Fruit fly (Drosophila melanogaster) whole organism, embryonic: Measurements from ENCODE around the gene Grip128.

Source experiments
- ATbp ChIP-seq: fragments of 200-800 bp; sonication (Bioruptor generic); optimal IDR thresholded peaks from 2 replicates; lab custom pipeline; 2017; ENCODE audit warnings: missing biosample characterization, mild to moderate bottlenecking, missing genetic modification characterization, missing genetic modification reagents
- BtbVII ChIP-seq: fragments of 200-800 bp; sonication (Bioruptor generic); optimal IDR thresholded peaks from 3 replicates; lab custom pipeline; 2017; ENCODE audit warnings: missing biosample characterization, mild to moderate bottlenecking, missing genetic modification characterization
- Bteb2 ChIP-seq: fragments of 200-800 bp; sonication (Bioruptor generic); optimal IDR thresholded peaks from 2 replicates; lab custom pipeline; 2016; ENCODE audit warnings: missing biosample characterization, missing genetic modification characterization
- CG1024 ChIP-seq: fragments of 200-800 bp; sonication (Bioruptor generic); IDR thresholded peaks from 2 replicates; pipeline ENCODE4 v1.3.6; 2022; ENCODE audit warnings: missing biosample characterization, missing genetic modification characterization
- CG10462 ChIP-seq: fragments of 200-800 bp; sonication (Bioruptor generic); optimal IDR thresholded peaks from 2 replicates; lab custom pipeline; 2016; ENCODE audit warnings: missing biosample characterization, missing genetic modification characterization
- CG11695 ChIP-seq: fragments of 200-800 bp; sonication (Bioruptor generic); IDR thresholded peaks from 3 replicates; pipeline ENCODE4 v1.3.6; 2022; ENCODE audit warnings: missing biosample characterization, missing genetic modification characterization
- CG12155 ChIP-seq: fragments of 200-800 bp; sonication (Bioruptor generic); optimal IDR thresholded peaks from 3 replicates; lab custom pipeline; 2016; ENCODE audit warnings: missing biosample characterization, missing genetic modification characterization
- CG12744 ChIP-seq: fragments of 200-800 bp; sonication (Bioruptor generic); optimal IDR thresholded peaks from 2 replicates; lab custom pipeline; 2016; ENCODE audit warnings: missing biosample characterization, missing genetic modification characterization
- CG15073 ChIP-seq: fragments of 200-800 bp; sonication (Bioruptor generic); optimal IDR thresholded peaks from 2 replicates; lab custom pipeline; 2016; ENCODE audit warnings: missing biosample characterization, missing genetic modification characterization
- CG15269 ChIP-seq: fragments of 200-800 bp; sonication (Bioruptor generic); optimal IDR thresholded peaks from 2 replicates; lab custom pipeline; 2018; ENCODE audit warnings: missing biosample characterization, mild to moderate bottlenecking, missing genetic modification characterization, moderate library complexity
- CG16779 ChIP-seq: fragments of 200-800 bp; sonication (Bioruptor generic); IDR thresholded peaks from 2 replicates; pipeline ENCODE4 v1.3.6; 2022; ENCODE audit warnings: missing biosample characterization, missing genetic modification characterization
- CG16813 ChIP-seq: fragments of 200-800 bp; sonication (Bioruptor generic); IDR thresholded peaks from 3 replicates; pipeline ENCODE4 v1.3.6; 2022; ENCODE audit warnings: missing biosample characterization, missing genetic modification characterization; ENCODE audit not compliant: partially characterized antibody
- CG17186 ChIP-seq: fragments of 200-800 bp; sonication (Bioruptor generic); optimal IDR thresholded peaks from 3 replicates; lab custom pipeline; 2017; ENCODE audit warnings: missing biosample characterization, missing genetic modification reagents, missing genetic modification characterization
- CG2120 ChIP-seq: fragments of 200-800 bp; sonication (Bioruptor generic); optimal IDR thresholded peaks from 3 replicates; lab custom pipeline; 2016; ENCODE audit warnings: missing biosample characterization, missing genetic modification characterization
- CG2199 ChIP-seq: fragments of 200-800 bp; sonication (Bioruptor generic); IDR thresholded peaks from 3 replicates; pipeline ENCODE4 v1.3.6; 2022; ENCODE audit warnings: missing biosample characterization, missing genetic modification characterization
- CG2202 ChIP-seq: fragments of 200-800 bp; sonication (Bioruptor generic); optimal IDR thresholded peaks from 2 replicates; lab custom pipeline; 2018; ENCODE audit warnings: missing biosample characterization, mild to moderate bottlenecking, missing genetic modification characterization
- CG30020 ChIP-seq: fragments of 200-800 bp; optimal IDR thresholded peaks from 2 replicates; lab custom pipeline; 2019; ENCODE audit warnings: missing biosample characterization, mild to moderate bottlenecking, missing genetic modification characterization, moderate library complexity
- CG34376 ChIP-seq: fragments of 200-800 bp; sonication (Bioruptor generic); optimal IDR thresholded peaks from 2 replicates; lab custom pipeline; 2018; ENCODE audit warnings: missing biosample characterization, mild to moderate bottlenecking, missing genetic modification characterization
- CG4820 ChIP-seq: fragments of 200-800 bp; sonication (Bioruptor generic); optimal IDR thresholded peaks from 3 replicates; lab custom pipeline; 2016; ENCODE audit warnings: missing biosample characterization, missing genetic modification characterization
- CG6175 ChIP-seq: fragments of 200-800 bp; sonication (Bioruptor generic); IDR thresholded peaks from 3 replicates; pipeline ENCODE4 v1.3.6; 2022; ENCODE audit warnings: missing biosample characterization, missing genetic modification characterization
- CG6791 ChIP-seq: fragments of 200-800 bp; sonication (Bioruptor generic); IDR thresholded peaks from 3 replicates; pipeline ENCODE4 v1.3.6; 2022; ENCODE audit warnings: missing biosample characterization, missing genetic modification characterization; ENCODE audit not compliant: partially characterized antibody
- CG7745 ChIP-seq: fragments of 200-800 bp; sonication (Bioruptor generic); optimal IDR thresholded peaks from 2 replicates; lab custom pipeline; 2018; ENCODE audit warnings: missing biosample characterization, mild to moderate bottlenecking, missing genetic modification characterization, moderate library complexity
- CG9609 ChIP-seq: fragments of 200-800 bp; sonication (Bioruptor generic); optimal IDR thresholded peaks from 3 replicates; lab custom pipeline; 2016; ENCODE audit warnings: missing biosample characterization, missing genetic modification characterization
- Dfd ChIP-seq, 2 experiments: fragments of >200 bp; optimal IDR thresholded peaks; 2 replicates each; lab custom pipeline; 2017; ENCODE audit warnings: missing biosample characterization in 2 of 2, missing genetic modification characterization in 2 of 2
- Hr51 ChIP-seq, 2 experiments: fragments of 200-800 bp; sonication (Bioruptor generic); optimal IDR thresholded peaks; 2 replicates in 1 of 2; 3 replicates in 1 of 2; lab custom pipeline; 2016 to 2018; ENCODE audit warnings: missing biosample characterization in 2 of 2, missing genetic modification characterization in 2 of 2, mild to moderate bottlenecking in 1 of 2, moderate library complexity in 1 of 2
- NC2α ChIP-seq: fragments of 200-800 bp; sonication (Bioruptor generic); optimal IDR thresholded peaks from 2 replicates; lab custom pipeline; 2016; ENCODE audit warnings: missing biosample characterization, missing genetic modification characterization
- Opbp ChIP-seq: fragments of 200-800 bp; sonication (Bioruptor generic); IDR thresholded peaks from 3 replicates; pipeline ENCODE4 v1.3.6; 2022; ENCODE audit warnings: missing biosample characterization, missing genetic modification characterization; ENCODE audit not compliant: partially characterized antibody
- Optix ChIP-seq: fragments of 200-800 bp; sonication (Bioruptor generic); IDR thresholded peaks from 3 replicates; pipeline ENCODE4 v1.3.6; 2022; ENCODE audit warnings: missing biosample characterization, missing genetic modification characterization
- Spps ChIP-seq: fragments of 200-800 bp; sonication (Bioruptor generic); optimal IDR thresholded peaks from 2 replicates; lab custom pipeline; 2018; ENCODE audit warnings: missing biosample characterization, mild to moderate bottlenecking, missing genetic modification characterization
- Sry-β ChIP-seq: fragments of 200-800 bp; sonication (Bioruptor generic); optimal IDR thresholded peaks from 2 replicates; lab custom pipeline; 2018; ENCODE audit warnings: missing biosample characterization, mild to moderate bottlenecking, missing genetic modification characterization, moderate library complexity
- abd-A ChIP-seq: fragments of 200-800 bp; sonication (Bioruptor generic); optimal IDR thresholded peaks from 3 replicates; lab custom pipeline; 2019; ENCODE audit warnings: missing biosample characterization, mild to moderate bottlenecking, missing genetic modification characterization, moderate library complexity
- cato ChIP-seq: fragments of 200-800 bp; sonication (Bioruptor generic); optimal IDR thresholded peaks from 2 replicates; lab custom pipeline; 2016; ENCODE audit warnings: missing biosample characterization, missing genetic modification characterization, borderline replicate concordance
- cg ChIP-seq: fragments of 200-800 bp; sonication (Bioruptor generic); optimal IDR thresholded peaks from 3 replicates; lab custom pipeline; 2019; ENCODE audit warnings: missing biosample characterization, mild to moderate bottlenecking, missing genetic modification characterization, moderate library complexity
- ci ChIP-seq: fragments of 200-800 bp; sonication (Bioruptor generic); IDR thresholded peaks from 3 replicates; pipeline ENCODE4 v1.3.6; 2022; ENCODE audit warnings: missing biosample characterization, missing genetic modification characterization
- crc ChIP-seq: fragments of 200-800 bp; sonication (Bioruptor generic); optimal IDR thresholded peaks from 2 replicates; lab custom pipeline; 2016; ENCODE audit warnings: missing biosample characterization, missing genetic modification characterization
- dpn ChIP-seq, 2 experiments: fragments of 200-800 bp; sonication (Bioruptor generic); optimal IDR thresholded peaks; 3 replicates each; lab custom pipeline; 2016; ENCODE audit warnings: missing biosample characterization in 2 of 2, missing genetic modification characterization in 2 of 2
- gem ChIP-seq: fragments of 200-800 bp; sonication (Bioruptor generic); optimal IDR thresholded peaks from 2 replicates; lab custom pipeline; 2019; ENCODE audit warnings: missing biosample characterization, mild to moderate bottlenecking, missing genetic modification characterization, moderate library complexity
- ind ChIP-seq: fragments of 200-800 bp; sonication (Bioruptor generic); optimal IDR thresholded peaks from 3 replicates; lab custom pipeline; 2016; ENCODE audit warnings: missing biosample characterization, missing genetic modification characterization
- inv ChIP-seq: fragments of 200-800 bp; sonication (Bioruptor generic); IDR thresholded peaks from 2 replicates; pipeline ENCODE4 v1.3.6; 2022; ENCODE audit warnings: missing biosample characterization, missing genetic modification characterization; ENCODE audit not compliant: partially characterized antibody
- kah ChIP-seq: fragments of 200-800 bp; sonication (Bioruptor generic); optimal IDR thresholded peaks from 2 replicates; lab custom pipeline; 2018; ENCODE audit warnings: missing biosample characterization, mild to moderate bottlenecking, missing genetic modification characterization
- lab ChIP-seq: fragments of 200-800 bp; sonication (Bioruptor generic); optimal IDR thresholded peaks from 3 replicates; lab custom pipeline; 2017; ENCODE audit warnings: missing biosample characterization, missing genetic modification characterization, mild to moderate bottlenecking, moderate library complexity, missing genetic modification reagents
- nom ChIP-seq: fragments of 200-800 bp; sonication (Bioruptor generic); optimal IDR thresholded peaks from 2 replicates; lab custom pipeline; 2017; ENCODE audit warnings: missing biosample characterization, missing genetic modification characterization, mild to moderate bottlenecking, moderate library complexity, missing genetic modification reagents
- org-1 ChIP-seq: fragments of 200-800 bp; sonication (Bioruptor generic); optimal IDR thresholded peaks from 2 replicates; lab custom pipeline; 2017; ENCODE audit warnings: missing biosample characterization, missing genetic modification characterization
- phol ChIP-seq: fragments of 200-800 bp; sonication (Bioruptor generic); optimal IDR thresholded peaks from 3 replicates; lab custom pipeline; 2018; ENCODE audit warnings: missing biosample characterization, mild to moderate bottlenecking, missing genetic modification characterization, moderate library complexity
- pros ChIP-seq: fragments of 200-800 bp; sonication (Bioruptor generic); optimal IDR thresholded peaks from 3 replicates; lab custom pipeline; 2019; ENCODE audit warnings: missing biosample characterization, mild to moderate bottlenecking, missing genetic modification characterization, moderate library complexity
- ro ChIP-seq: fragments of 200-800 bp; sonication (Bioruptor generic); IDR thresholded peaks from 2 replicates; pipeline ENCODE4 v1.3.6; 2022; ENCODE audit warnings: missing biosample characterization, missing genetic modification characterization
- shn ChIP-seq: fragments of 200-800 bp; sonication (Bioruptor generic); optimal IDR thresholded peaks from 3 replicates; lab custom pipeline; 2016; ENCODE audit warnings: missing biosample characterization, missing genetic modification characterization
- sqz ChIP-seq: fragments of 200-800 bp; sonication (Bioruptor generic); optimal IDR thresholded peaks from 3 replicates; lab custom pipeline; 2018; ENCODE audit warnings: missing biosample characterization, mild to moderate bottlenecking, missing genetic modification characterization
- tgo ChIP-seq: fragments of 200-800 bp; sonication (Bioruptor generic); IDR thresholded peaks from 3 replicates; pipeline ENCODE4 v1.3.6; 2022; ENCODE audit warnings: missing biosample characterization, missing genetic modification characterization
- unpg ChIP-seq: fragments of 200-800 bp; sonication (Bioruptor generic); optimal IDR thresholded peaks from 3 replicates; lab custom pipeline; 2018; ENCODE audit warnings: missing biosample characterization, mild to moderate bottlenecking, missing genetic modification characterization, moderate library complexity
- vfl ChIP-seq: fragments of 200-800 bp; sonication (Bioruptor generic); optimal IDR thresholded peaks from 2 replicates; lab custom pipeline; 2016; ENCODE audit warnings: missing biosample characterization, missing genetic modification characterization

The Grip128 gene

dm6 chrX:15482236-15482660 is 10.3 kb upstream of the Grip128 start, which contains the start of gene CG6340 (continued):
- TF ChIP-seq ci (GFP tag; lab: Robert Waterston, UW) (no peak), vfl (GFP tag; lab: Kevin White, UChicago) (no peak), CG16813 (peak; percentile 76), CG15073 (GFP tag; lab: Kevin White, UChicago) (no peak), CG15269 (tag; lab: Kevin White, UChicago) (no peak), Spps (tag; lab: Kevin White, UChicago) (no peak), CG1024 (GFP tag; lab: Robert Waterston, UW) (no peak), dpn (GFP tag; optimal IDR thresholded peaks at IDR 0.05; lab: Kevin White, UChicago) (no peak), inv (GFP tag; lab: Robert Waterston, UW) (peak; percentile 65; the same call in 1 of the 2 replicates), shn (GFP tag; lab: Kevin White, UChicago) (no peak), kah (GFP tag; lab: Kevin White, UChicago) (no peak), org-1 (no peak), pros (GFP tag; lab: Kevin White, UChicago) (no peak), tgo (GFP tag; lab: Robert Waterston, UW) (no peak), BtbVII (no peak), crc (no peak), gem (no peak), CG10462 (no peak), cg (GFP tag; lab: Kevin White, UChicago) (peak; percentile 67), lab (GFP tag; lab: Kevin White, UChicago) (no peak), CG11695 (GFP tag; lab: Robert Waterston, UW) (no peak), CG6175 (GFP tag; lab: Robert Waterston, UW) (no peak), CG17186 (GFP tag; lab: Kevin White, UChicago) (peak; percentile 35), CG2199 (GFP tag; lab: Robert Waterston, UW) (no peak), ATbp (no peak), Dfd (GFP tag; optimal IDR thresholded peaks at IDR 0.05; lab: Kevin White, UChicago) (no peak), CG34376 (GFP tag; lab: Kevin White, UChicago) (no peak), Optix (GFP tag; lab: Robert Waterston, UW) (no peak), CG12744 (GFP tag; lab: Kevin White, UChicago) (no peak), Opbp (peak; percentile 82; the same call in 2 of the 3 replicates), NC2α (no peak), CG9609 (GFP tag; lab: Kevin White, UChicago) (no peak), CG2120 (GFP tag; lab: Kevin White, UChicago) (no peak), ind (no peak), CG30020 (tag; lab: Kevin White, UChicago) (no peak), CG7745 (no peak), Sry-β (GFP tag; lab: Kevin White, UChicago) (no peak), abd-A (tag; lab: Kevin White, UChicago) (no peak), unpg (GFP tag; lab: Kevin White, UChicago) (no peak), CG12155 (GFP tag; lab: Kevin White, UChicago) (no peak), CG16779 (GFP tag; lab: Robert Waterston, UW) (no peak), CG2202 (tag; lab: Kevin White, UChicago) (no peak), cato (GFP tag; lab: Kevin White, UChicago) (no peak), sqz (peak; percentile 82), phol (peak; percentile 16), nom (GFP tag; lab: Kevin White, UChicago) (peak; percentile 30), Bteb2 (GFP tag; lab: Kevin White, UChicago) (no peak), ro (GFP tag; lab: Robert Waterston, UW) (no peak), CG6791 (peak; percentile 84), Hr51 (GFP tag; optimal IDR thresholded peaks at IDR 0.05; lab: Kevin White, UChicago) (no peak), CG4820 (no peak)
